Worm (Caenorhabditis elegans) whole organism, young adult: ENCODE data around the gene cnt-2.

ENCODE experiments used
- B0019.2 ChIP-seq: fragments of 200-800 bp; sonication (Bioruptor generic); conservative IDR thresholded peaks from 2 replicates; pipeline ENCODE4 v1.3.6; 2022; ENCODE audit warnings: missing genetic modification reagents, missing genetic modification characterization, missing compliant biosample characterization
- B0336.3 ChIP-seq: fragments of 200-800 bp; sonication (Bioruptor generic); IDR thresholded peaks from 2 replicates; pipeline ENCODE4 v1.3.6; 2022; ENCODE audit warnings: missing genetic modification characterization, missing compliant biosample characterization
- F10E7.11 ChIP-seq: sonication (generic microtip); optimal IDR thresholded peaks from 2 replicates; lab custom pipeline; 2017; ENCODE audit warnings: mild to moderate bottlenecking, missing genetic modification characterization, moderate library complexity, missing compliant biosample characterization
- F49E8.2 ChIP-seq: sonication (generic microtip); optimal IDR thresholded peaks from 3 replicates; lab custom pipeline; 2017; ENCODE audit warnings: missing genetic modification characterization, mild to moderate bottlenecking, missing compliant biosample characterization, antibody characterized with exemption, moderate library complexity; ENCODE audit not compliant: insufficient read depth
- F57C9.4 ChIP-seq: sonication (generic microtip); optimal IDR thresholded peaks from 2 replicates; lab custom pipeline; 2017; ENCODE audit warnings: mild to moderate bottlenecking, missing genetic modification characterization, missing compliant biosample characterization
- K12H6.12 ChIP-seq: fragments of 200-800 bp; sonication (Bioruptor generic); optimal IDR thresholded peaks from 2 replicates; lab custom pipeline; 2018; ENCODE audit warnings: mild to moderate bottlenecking, missing genetic modification characterization, missing compliant biosample characterization
- Y53F4B.3 ChIP-seq: fragments of 200-800 bp; sonication (Bioruptor generic); IDR thresholded peaks from 2 replicates; pipeline ENCODE4 v1.3.6; 2022; ENCODE audit warnings: missing genetic modification reagents, missing genetic modification characterization, missing compliant biosample characterization
- Y53G8AR.9 ChIP-seq: fragments of 200-800 bp; sonication (Bioruptor generic); conservative IDR thresholded peaks from 2 replicates; pipeline ENCODE4 v1.3.6; 2022; ENCODE audit warnings: missing genetic modification reagents, missing genetic modification characterization, missing compliant biosample characterization
- Y67H2A.10 ChIP-seq: fragments of 200-800 bp; sonication (Bioruptor generic); conservative IDR thresholded peaks from 2 replicates; pipeline ENCODE4 v1.3.6; 2022; ENCODE audit warnings: missing genetic modification reagents, missing genetic modification characterization, missing compliant biosample characterization
- aptf-2 ChIP-seq: fragments of 200-800 bp; sonication (Bioruptor generic); conservative IDR thresholded peaks from 2 replicates; pipeline ENCODE4 v1.3.6; 2022; ENCODE audit warnings: missing genetic modification reagents, missing genetic modification characterization, missing compliant biosample characterization
- attf-5 ChIP-seq: fragments of 200-800 bp; sonication (Bioruptor generic); optimal IDR thresholded peaks from 2 replicates; lab custom pipeline; 2018; ENCODE audit warnings: mild to moderate bottlenecking, missing genetic modification characterization, missing compliant biosample characterization
- bed-1 ChIP-seq: fragments of 200-800 bp; sonication (Bioruptor generic); IDR thresholded peaks from 2 replicates; pipeline ENCODE4 v1.3.6; 2022; ENCODE audit warnings: missing genetic modification reagents, missing genetic modification characterization, missing compliant biosample characterization
- bed-2 ChIP-seq: fragments of 200-800 bp; sonication (Bioruptor generic); IDR thresholded peaks from 2 replicates; pipeline ENCODE4 v1.3.6; 2022; ENCODE audit warnings: missing genetic modification reagents, missing genetic modification characterization, missing compliant biosample characterization
- cebp-2 ChIP-seq: fragments of 200-800 bp; sonication (Bioruptor generic); IDR thresholded peaks from 2 replicates; pipeline ENCODE4 v1.3.6; 2022; ENCODE audit warnings: missing genetic modification characterization, missing compliant biosample characterization
- ceh-100 ChIP-seq: fragments of 200-800 bp; sonication (Bioruptor generic); IDR thresholded peaks from 2 replicates; pipeline ENCODE4 v1.3.6; 2022; ENCODE audit warnings: missing genetic modification reagents, missing genetic modification characterization, missing compliant biosample characterization
- ceh-27 ChIP-seq: fragments of 200-800 bp; sonication (Bioruptor generic); optimal IDR thresholded peaks from 2 replicates; lab custom pipeline; 2018; ENCODE audit warnings: mild to moderate bottlenecking, missing genetic modification characterization, moderate library complexity, missing compliant biosample characterization
- ceh-40 ChIP-seq: fragments of 200-800 bp; sonication (Bioruptor generic); IDR thresholded peaks from 2 replicates; pipeline ENCODE4 v1.3.6; 2022; ENCODE audit warnings: missing genetic modification characterization, missing compliant biosample characterization
- ceh-58 ChIP-seq: fragments of 200-800 bp; sonication (Bioruptor generic); IDR thresholded peaks from 2 replicates; pipeline ENCODE4 v1.3.6; 2022; ENCODE audit warnings: missing genetic modification characterization, missing compliant biosample characterization
- dpl-1 ChIP-seq: fragments of 150-350 bp; optimal IDR thresholded peaks from 2 replicates; lab custom pipeline; 2014; ENCODE audit warnings: missing biosample characterization, missing genetic modification reagents, missing genetic modification characterization
- efl-1 ChIP-seq: fragments of 150-350 bp; optimal IDR thresholded peaks from 2 replicates; lab custom pipeline; 2014; ENCODE audit warnings: missing biosample characterization, missing genetic modification reagents, missing genetic modification characterization
- egl-44 ChIP-seq: fragments of 200-800 bp; sonication (Bioruptor generic); IDR thresholded peaks from 2 replicates; pipeline ENCODE4 v1.3.6; 2022; ENCODE audit warnings: missing genetic modification reagents, missing genetic modification characterization, missing compliant biosample characterization
- ets-4 ChIP-seq: fragments of 200-800 bp; sonication (Bioruptor generic); optimal IDR thresholded peaks from 2 replicates; lab custom pipeline; 2018; ENCODE audit warnings: mild to moderate bottlenecking, missing genetic modification characterization, missing compliant biosample characterization
- hmg-1.2 ChIP-seq: fragments of 200-800 bp; sonication (Bioruptor generic); IDR thresholded peaks from 2 replicates; pipeline ENCODE4 v1.3.6; 2022; ENCODE audit warnings: missing genetic modification reagents, missing genetic modification characterization, missing compliant biosample characterization
- hmg-20 ChIP-seq: fragments of 200-800 bp; sonication (Bioruptor generic); IDR thresholded peaks from 2 replicates; pipeline ENCODE4 v1.3.6; 2022; ENCODE audit warnings: missing genetic modification reagents, missing genetic modification characterization, missing compliant biosample characterization
- let-526 ChIP-seq: fragments of 200-800 bp; sonication (Bioruptor generic); IDR thresholded peaks from 2 replicates; pipeline ENCODE4 v1.3.6; 2022; ENCODE audit warnings: missing genetic modification reagents, missing genetic modification characterization, missing compliant biosample characterization
- lin-54 ChIP-seq: fragments of 200-800 bp; sonication (Bioruptor generic); optimal IDR thresholded peaks from 2 replicates; lab custom pipeline; 2018; ENCODE audit warnings: mild to moderate bottlenecking, missing genetic modification characterization, missing compliant biosample characterization
- lir-1 ChIP-seq: fragments of 200-800 bp; sonication (Bioruptor generic); conservative IDR thresholded peaks from 2 replicates; pipeline ENCODE4 v1.3.6; 2022; ENCODE audit warnings: missing genetic modification reagents, missing genetic modification characterization, missing compliant biosample characterization
- lsy-27 ChIP-seq: sonication (generic microtip); optimal IDR thresholded peaks from 2 replicates; lab custom pipeline; 2017; ENCODE audit warnings: missing genetic modification characterization, mild to moderate bottlenecking, missing compliant biosample characterization, antibody characterized with exemption, missing genotype, borderline replicate concordance; ENCODE audit not compliant: insufficient read depth
- madf-3 ChIP-seq: fragments of 200-800 bp; sonication (Bioruptor generic); IDR thresholded peaks from 2 replicates; pipeline ENCODE4 v1.3.6; 2022; ENCODE audit warnings: missing genetic modification reagents, missing genetic modification characterization, missing compliant biosample characterization
- madf-6 ChIP-seq: fragments of 200-800 bp; sonication (Bioruptor generic); IDR thresholded peaks from 2 replicates; pipeline ENCODE4 v1.3.6; 2022; ENCODE audit warnings: missing genetic modification reagents, missing genetic modification characterization, missing compliant biosample characterization
- madf-8 ChIP-seq: fragments of 200-800 bp; sonication (Bioruptor generic); conservative IDR thresholded peaks from 2 replicates; pipeline ENCODE4 v1.3.6; 2022; ENCODE audit warnings: missing genetic modification reagents, missing genetic modification characterization, missing compliant biosample characterization
- mcd-1 ChIP-seq: fragments of 200-800 bp; sonication (Bioruptor generic); IDR thresholded peaks from 2 replicates; pipeline ENCODE4 v1.3.6; 2022; ENCODE audit warnings: missing genetic modification reagents, missing genetic modification characterization, missing compliant biosample characterization
- mel-28 ChIP-seq: sonication (generic microtip); optimal IDR thresholded peaks from 2 replicates; lab custom pipeline; 2016; ENCODE audit warnings: borderline replicate concordance, mild to moderate bottlenecking, missing genetic modification characterization, missing compliant biosample characterization
- nfya-2 ChIP-seq: fragments of 200-800 bp; sonication (Bioruptor generic); IDR thresholded peaks from 2 replicates; pipeline ENCODE4 v1.3.6; 2022; ENCODE audit warnings: missing genetic modification reagents, missing genetic modification characterization, missing compliant biosample characterization
- nfyb-1 ChIP-seq: fragments of 200-800 bp; sonication (Bioruptor generic); IDR thresholded peaks from 2 replicates; pipeline ENCODE4 v1.3.6; 2022; ENCODE audit warnings: missing genetic modification reagents, missing genetic modification characterization, missing compliant biosample characterization
- nhr-80 ChIP-seq: sonication (generic microtip); optimal IDR thresholded peaks from 2 replicates; lab custom pipeline; 2016; ENCODE audit warnings: missing genetic modification characterization, missing compliant biosample characterization
- pha-4 ChIP-seq: fragments of 150-350 bp; sonication (generic microtip); optimal IDR thresholded peaks from 2 replicates; lab custom pipeline; 2014; ENCODE audit warnings: missing biosample characterization, missing genetic modification reagents, missing genetic modification characterization
- repo-1 ChIP-seq: sonication (generic microtip); optimal IDR thresholded peaks from 2 replicates; lab custom pipeline; 2017; ENCODE audit warnings: mild to moderate bottlenecking, missing genetic modification characterization, missing compliant biosample characterization
- snpc-4 ChIP-seq, 5 experiments: fragments of 150-350 bp in 1 of 5; sonication (generic microtip) in 4 of 5; optimal IDR thresholded peaks; 2 replicates each; lab custom pipeline; 2014 to 2018; ENCODE audit warnings: missing genetic modification characterization in 5 of 5, missing biosample characterization in 3 of 5, antibody characterized with exemption in 2 of 5, mild to moderate bottlenecking in 2 of 5, missing compliant biosample characterization in 2 of 5, missing genotype in 2 of 5, moderate library complexity in 2 of 5, missing genetic modification reagents in 1 of 5
- somi-1 ChIP-seq: fragments of 200-800 bp; sonication (Bioruptor generic); optimal IDR thresholded peaks from 2 replicates; lab custom pipeline; 2018; ENCODE audit warnings: mild to moderate bottlenecking, missing genetic modification characterization, missing compliant biosample characterization
- tbx-9 ChIP-seq: sonication (generic microtip); optimal IDR thresholded peaks from 2 replicates; lab custom pipeline; 2016; ENCODE audit warnings: borderline replicate concordance, missing genetic modification characterization, inconsistent platforms, missing compliant biosample characterization

cnt-2 gene

ce11 chrIII:10689057-10689456, 34.2 kb downstream of the cnt-2 start, which contains the start of gene Y39A1A.31:
TSS of gene Y39A1A.31 (minus strand) at chrIII:10689157.
- TF ChIP-seq ets-4 (GFP tag; lab: Kevin White, UChicago), result no peak
- no peak for TF ChIP-seq lir-1 (GFP tag; lab: Robert Waterston, UW)
- TF ChIP-seq lsy-27 (tag; lab: Kevin White, UChicago), result no peak
- TF ChIP-seq somi-1 (GFP tag; lab: Kevin White, UChicago), result no peak
- TF ChIP-seq efl-1 (GFP tag; lab: Kevin White, UChicago), result no peak
- TF ChIP-seq attf-5 (GFP tag; lab: Kevin White, UChicago), result no peak
- no peak for TF ChIP-seq B0336.3 (GFP tag; lab: Robert Waterston, UW)
- no peak for TF ChIP-seq madf-3 (GFP tag; lab: Robert Waterston, UW)
- no peak for TF ChIP-seq ceh-100
- no peak for TF ChIP-seq mcd-1 (GFP tag; lab: Robert Waterston, UW)
- TF ChIP-seq F10E7.11, result no peak
- TF ChIP-seq madf-8 (GFP tag; lab: Robert Waterston, UW), result no peak
- no peak for TF ChIP-seq hmg-20
- TF ChIP-seq nfyb-1 (GFP tag; lab: Robert Waterston, UW), result no peak
- no peak for TF ChIP-seq madf-6 (GFP tag; lab: Robert Waterston, UW)
- no peak for TF ChIP-seq Y53F4B.3

- no peak for TF ChIP-seq lir-1 (GFP tag; lab: Robert Waterston, UW)
- no peak for TF ChIP-seq repo-1
- no peak for TF ChIP-seq nfyb-1 (GFP tag; lab: Robert Waterston, UW)
- TF ChIP-seq F10E7.11, result no peak
- no peak for TF ChIP-seq F49E8.2 (tag; lab: Kevin White, UChicago)
- no peak for TF ChIP-seq ceh-58 (GFP tag; lab: Robert Waterston, UW)
- no peak for TF ChIP-seq nfya-2
- no peak for TF ChIP-seq mel-28 (tag; lab: Kevin White, UChicago)
- no peak for TF ChIP-seq let-526 (GFP tag; lab: Robert Waterston, UW)
- TF ChIP-seq snpc-4 (GFP tag; optimal IDR thresholded peaks at IDR 0.05; lab: Kevin White, UChicago), result no peak
- TF ChIP-seq snpc-4 (tag; optimal IDR thresholded peaks at IDR 0.05; lab: Kevin White, UChicago), result no peak
- no peak for TF ChIP-seq bed-1
- TF ChIP-seq pha-4 (tag; lab: Kevin White, UChicago), result no peak
- no peak for TF ChIP-seq aptf-2 (GFP tag; lab: Robert Waterston, UW)
- TF ChIP-seq lsy-27 (tag; lab: Kevin White, UChicago), result no peak
- TF ChIP-seq Y53G8AR.9 (GFP tag; lab: Robert Waterston, UW), result no peak
- no peak for TF ChIP-seq tbx-9
Observed at ce11 chrIII:10691019-10691418, 36.2 kb downstream of the cnt-2 start, which contains the start of gene Y39A1A.17. TSS of gene Y39A1A.17 (minus strand) at chrIII:10691119.

- TF ChIP-seq hmg-1.2 (GFP tag; lab: Robert Waterston, UW) (peak; percentile 69), cebp-2 (GFP tag; lab: Robert Waterston, UW) (no peak)
Observed at ce11 chrIII:10694294-10694693, 39.5 kb downstream of the cnt-2 start, which contains the start of the genes Y39A1A.18 and fmo-3. TSS of gene Y39A1A.18 (minus strand) at chrIII:10694485. TSS of gene fmo-3 (plus strand) at chrIII:10694681.

- TF ChIP-seq somi-1 (GFP tag; lab: Kevin White, UChicago), result no peak
Observed at ce11 chrIII:10700460-10700859, 45.6 kb downstream of the cnt-2 start, which contains the start of gene Y39A1A.20. TSS of gene Y39A1A.20 (minus strand) at chrIII:10700560.

- TF ChIP-seq Y53G8AR.9 (GFP tag; lab: Robert Waterston, UW) (no peak), hmg-20 (no peak), F57C9.4 (tag; lab: Kevin White, UChicago) (no peak), dpl-1 (GFP tag; lab: Kevin White, UChicago) (no peak), efl-1 (GFP tag; lab: Kevin White, UChicago) (no peak), nhr-80 (tag; lab: Kevin White, UChicago) (no peak), lin-54 (no peak), egl-44 (GFP tag; lab: Robert Waterston, UW) (no peak), repo-1 (no peak), ceh-40 (no peak), mel-28 (tag; lab: Kevin White, UChicago) (no peak), K12H6.12 (tag; lab: Kevin White, UChicago) (no peak), bed-2 (no peak), ceh-27 (GFP tag; lab: Kevin White, UChicago) (no peak), B0019.2 (GFP tag; lab: Robert Waterston, UW) (no peak), Y67H2A.10 (GFP tag; lab: Robert Waterston, UW) (no peak)
Observed at ce11 chrIII:10702805-10703204, 48.0 kb downstream of the cnt-2 start.
